Fruit fly (Drosophila melanogaster): Measurements from ENCODE around the gene Pdp.

Gene Pdp

dm6 chrX:7691947-7692739 lies 42.3 kb downstream of the Pdp start (continued):
- peak; percentile 56 for TF ChIP-seq CG10543 (GFP tag; optimal IDR thresholded peaks at IDR 0.05)
- TF ChIP-seq CG17359 (tag; optimal IDR thresholded peaks at IDR 0.05), result peak; percentile 80
- peak; percentile 77 for TF ChIP-seq Drgx (GFP tag; IDR thresholded peaks at IDR 0.05)
- TF ChIP-seq CG13775 (GFP tag; optimal IDR thresholded peaks at IDR 0.05), result peak; percentile 63
- TF ChIP-seq gfzf (GFP tag; optimal IDR thresholded peaks at IDR 0.05), result no peak
- TF ChIP-seq Hr51 (GFP tag; optimal IDR thresholded peaks at IDR 0.05), result peak; percentile 51 to 84
- peak; percentile 32 for TF ChIP-seq Side (GFP tag; optimal IDR thresholded peaks at IDR 0.05)
- TF ChIP-seq mam (GFP tag; optimal IDR thresholded peaks at IDR 0.05), result peak; percentile 72
- no peak for TF ChIP-seq twi (tag; optimal IDR thresholded peaks at IDR 0.05)
- peak; percentile 51 for TF ChIP-seq CG4820 (GFP tag; optimal IDR thresholded peaks at IDR 0.05)
- peak; percentile 64 for TF ChIP-seq Nf-YB (GFP tag; optimal IDR thresholded peaks at IDR 0.05)
- peak; percentile 66 for TF ChIP-seq CG6689 (GFP tag; IDR thresholded peaks at IDR 0.05)
- TF ChIP-seq Abd-B (GFP tag; optimal IDR thresholded peaks at IDR 0.05), result peak; percentile 58
- peak; percentile 70 for TF ChIP-seq row (GFP tag; IDR thresholded peaks at IDR 0.05)
- TF ChIP-seq zen2 (GFP tag; IDR thresholded peaks at IDR 0.05; ENCODE audit: partially characterized antibody), result no peak
- no peak for TF ChIP-seq CG43689 (GFP tag; IDR thresholded peaks at IDR 0.05)
- peak in 1 of 2 experiments; percentile 10 for TF ChIP-seq insv (GFP tag; optimal IDR thresholded peaks at IDR 0.05)
- peak; percentile 17 for TF ChIP-seq NK7.1 (GFP tag; optimal IDR thresholded peaks at IDR 0.05)
- no peak for TF ChIP-seq CG15479 (GFP tag; optimal IDR thresholded peaks at IDR 0.05)
- TF ChIP-seq hbn (GFP tag; IDR thresholded peaks at IDR 0.05; ENCODE audit: partially characterized antibody), result no peak
- TF ChIP-seq NFAT (GFP tag; IDR thresholded peaks at IDR 0.05), result peak; percentile 52
- peak; percentile 51 for TF ChIP-seq CG12942 (GFP tag; optimal IDR thresholded peaks at IDR 0.05)
- peak; percentile 41 for TF ChIP-seq CG18011 (GFP tag; optimal IDR thresholded peaks at IDR 0.05)
- no peak for TF ChIP-seq sc (optimal IDR thresholded peaks at IDR 0.05)
- TF ChIP-seq sc (GFP tag; optimal IDR thresholded peaks at IDR 0.05), result no peak
- TF ChIP-seq cato (GFP tag; optimal IDR thresholded peaks at IDR 0.05; ENCODE audit: borderline replicate concordance), result peak; percentile 30
- TF ChIP-seq CG14050 (GFP tag; IDR thresholded peaks at IDR 0.05), result peak; percentile 29; the same call in 1 of the 3 replicates
- TF ChIP-seq Atf3 (GFP tag; optimal IDR thresholded peaks at IDR 0.05), result peak; percentile 28
- TF ChIP-seq B-H2 (GFP tag; optimal IDR thresholded peaks at IDR 0.05), result peak; percentile 0
- peak; percentile 31 for TF ChIP-seq Hmx (GFP tag; optimal IDR thresholded peaks at IDR 0.05)
- peak; percentile 60 for TF ChIP-seq chif (GFP tag; optimal IDR thresholded peaks at IDR 0.05)
- TF ChIP-seq Taf1 (GFP tag; IDR thresholded peaks at IDR 0.05), result peak; percentile 59; the same call in 1 of the 2 replicates
- TF ChIP-seq jing (GFP tag; optimal IDR thresholded peaks at IDR 0.05), result peak; percentile 33
- 0 out of 2 replicates have a peak, but pooled peaks have one; percentile 6 for TF ChIP-seq CG6272 (GFP tag; IDR thresholded peaks at IDR 0.05)
- TF ChIP-seq Ravus (GFP tag; IDR thresholded peaks at IDR 0.05), result peak; percentile 29; the same call in 1 of the 2 replicates
- peak; percentile 57 for TF ChIP-seq CG10267 (tag; optimal IDR thresholded peaks at IDR 0.05)
- peak; percentile 60 for TF ChIP-seq sisA (GFP tag; IDR thresholded peaks at IDR 0.05)
- TF ChIP-seq corto (GFP tag; optimal IDR thresholded peaks at IDR 0.05), result peak; percentile 40
- TF ChIP-seq CG12299 (tag; optimal IDR thresholded peaks at IDR 0.05), result no peak
- TF ChIP-seq CG6854 (GFP tag; optimal IDR thresholded peaks at IDR 0.05), result peak; percentile 75
- peak; percentile 68 for TF ChIP-seq CG18476 (GFP tag; optimal IDR thresholded peaks at IDR 0.05)
- TF ChIP-seq CG17802 (tag; optimal IDR thresholded peaks at IDR 0.05), result no peak
- peak; percentile 57; the same call in 1 of the 3 replicates for TF ChIP-seq CG11456 (GFP tag; IDR thresholded peaks at IDR 0.05)
- TF ChIP-seq sens-2 (GFP tag; IDR thresholded peaks at IDR 0.05), result no peak
- peak; percentile 50 for TF ChIP-seq CG11723 (GFP tag; optimal IDR thresholded peaks at IDR 0.05)
- TF ChIP-seq CG16815 (GFP tag; optimal IDR thresholded peaks at IDR 0.05), result peak; percentile 33
- TF ChIP-seq CG11695 (GFP tag; IDR thresholded peaks at IDR 0.05), result peak; percentile 78
- peak; percentile 70 for TF ChIP-seq CG12155 (GFP tag; optimal IDR thresholded peaks at IDR 0.05)
- TF ChIP-seq fd96Cb (tag; optimal IDR thresholded peaks at IDR 0.05), result peak; percentile 59
